Worm (Caenorhabditis elegans): ENCODE measurements around the gene Y75B8A.39.

DNA sequence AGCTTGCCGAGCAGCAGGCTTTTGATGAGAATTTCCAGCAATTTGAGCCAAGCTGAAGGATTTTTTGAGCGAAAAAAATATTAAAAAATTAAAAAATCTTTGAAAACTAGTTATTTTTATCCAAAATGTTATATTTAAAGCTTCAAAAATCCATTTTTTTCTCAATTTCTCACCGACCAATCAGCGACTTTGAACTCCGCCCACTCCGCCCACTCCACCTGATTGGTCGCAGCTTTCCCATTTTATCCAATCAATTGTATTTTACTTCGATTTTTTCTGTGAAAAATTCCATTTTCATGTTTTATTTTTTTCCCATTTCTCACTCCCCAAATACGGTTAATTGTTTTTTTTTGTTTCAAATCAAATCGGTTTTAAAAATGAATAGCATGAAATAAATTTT, 32.0 kb downstream of the Y75B8A.39 start:
- no peak for TF ChIP-seq C17E4.6 (GFP tag; IDR thresholded peaks at IDR 0.05)
- no peak for TF ChIP-seq ztf-18 (tag; optimal IDR thresholded peaks at IDR 0.05)
- no peak for TF ChIP-seq hlh-26 (GFP tag; conservative IDR thresholded peaks at IDR 0.05)
- no peak for TF ChIP-seq dpl-1 (GFP tag; optimal IDR thresholded peaks at IDR 0.05)
- no peak for TF ChIP-seq ztf-26 (tag; optimal IDR thresholded peaks at IDR 0.05)
- no peak for TF ChIP-seq B0261.1 (tag; optimal IDR thresholded peaks at IDR 0.05)
- no peak for TF ChIP-seq ama-1 (optimal IDR thresholded peaks at IDR 0.05)
- TF ChIP-seq ama-1 (GFP tag; optimal IDR thresholded peaks at IDR 0.05): no peak

Measured in whole organism, young adult.